Worm (Caenorhabditis elegans): ENCODE measurements around the gene ntp-1.
A peak's percentile ranks its signal among the peaks of the same experiment; 100 is the strongest.

DNA sequence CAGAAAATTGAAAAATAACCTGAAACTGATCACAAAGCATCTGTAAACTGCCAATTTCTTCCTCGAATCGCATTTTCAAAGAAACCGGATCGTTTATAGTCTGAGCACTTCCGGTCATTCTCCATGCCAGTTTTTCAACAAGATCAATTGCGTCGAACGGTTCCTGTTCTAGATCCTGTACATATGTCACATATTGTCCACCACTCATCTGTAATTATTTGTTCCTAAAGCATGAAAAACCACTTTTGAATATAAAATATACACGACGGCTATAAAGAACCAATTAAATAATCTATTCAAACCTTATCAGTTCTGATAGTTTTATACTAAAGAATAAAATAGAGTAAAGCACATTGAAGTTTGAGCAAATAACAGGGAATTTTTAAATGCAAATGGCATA, 12.3 kb downstream of the ntp-1 start, which contains the start of gene sec-10:
- TF ChIP-seq jun-1 (tag; optimal IDR thresholded peaks at IDR 0.05) (no peak), nhr-12 (tag; optimal IDR thresholded peaks at IDR 0.05) (no peak), daf-12 (tag; optimal IDR thresholded peaks at IDR 0.05) (no peak), nhr-25 (tag; optimal IDR thresholded peaks at IDR 0.05) (no peak), lin-15B (tag; optimal IDR thresholded peaks at IDR 0.05) (no peak), fkh-10 (GFP tag; optimal IDR thresholded peaks at IDR 0.05) (no peak), elt-2 (tag; optimal IDR thresholded peaks at IDR 0.05) (peak; percentile 40), nhr-237 (tag; optimal IDR thresholded peaks at IDR 0.05) (no peak), mml-1 (tag; optimal IDR thresholded peaks at IDR 0.05) (no peak), ztf-11 (tag; optimal IDR thresholded peaks at IDR 0.05) (no peak), ZK546.5 (tag; optimal IDR thresholded peaks at IDR 0.05) (no peak), nhr-67 (tag; optimal IDR thresholded peaks at IDR 0.05) (no peak)
